Worm (Caenorhabditis elegans): Measurements from ENCODE around the gene C55B6.5.

Gene C55B6.5

ce11 chrX:7242878-7243277 is 37.8 kb upstream of the C55B6.5 start, which contains the start of gene F46H5.7:
Gene F46H5.7, minus strand, starts transcription at chrX:7242983.
- TF ChIP-seq ceh-28 (tag; optimal IDR thresholded peaks at IDR 0.05) (no peak), nhr-28 (tag; optimal IDR thresholded peaks at IDR 0.05) (no peak), ceh-82 (tag; optimal IDR thresholded peaks at IDR 0.05) (no peak), pqm-1 (tag; optimal IDR thresholded peaks at IDR 0.05) (peak; percentile 24), elt-2 (tag; optimal IDR thresholded peaks at IDR 0.05) (peak; percentile 63)

DNA sequence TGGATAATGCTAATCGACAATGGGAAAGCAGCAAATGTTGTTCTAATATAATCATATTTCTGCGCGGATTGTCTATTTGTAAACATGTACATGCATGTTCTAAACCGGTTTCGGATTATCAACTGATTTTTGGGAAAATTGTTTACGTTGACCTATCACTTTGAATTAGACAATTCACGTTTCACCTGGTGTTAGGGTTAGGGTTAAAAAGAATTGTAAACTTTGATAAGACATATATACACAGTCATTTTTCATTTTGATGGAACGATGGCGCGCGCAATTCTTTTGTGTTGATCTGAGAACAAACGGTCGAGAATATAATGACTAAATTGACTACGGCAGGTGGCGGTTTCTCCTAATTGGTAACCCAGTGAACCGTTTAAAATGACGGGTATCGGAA is 37.0 kb upstream of the C55B6.5 start:
- TF ChIP-seq nhr-43 (tag; optimal IDR thresholded peaks at IDR 0.05; ENCODE audit: poor library complexity, severe bottlenecking) (peak; percentile 46), nhr-23 (tag; optimal IDR thresholded peaks at IDR 0.05) (peak; percentile 24), nhr-28 (tag; optimal IDR thresholded peaks at IDR 0.05) (no peak)

DNA sequence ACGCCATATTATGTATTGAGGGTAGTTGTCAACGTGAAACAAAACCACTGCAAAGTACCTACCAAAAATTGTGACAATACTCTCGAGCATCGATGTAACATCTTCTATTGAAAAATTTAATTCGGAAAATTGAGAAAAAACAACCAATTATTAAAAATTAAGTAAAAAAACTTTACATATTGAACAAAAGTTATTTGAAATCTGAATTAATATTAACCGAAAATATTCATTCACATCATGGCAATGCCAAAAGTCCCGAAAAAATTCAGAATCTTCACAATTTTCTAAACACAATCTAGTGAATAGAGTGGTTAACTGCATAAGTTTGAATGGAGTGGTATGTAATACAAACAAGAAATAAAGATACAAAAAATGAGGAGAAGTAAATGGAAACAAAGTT is 33.5 kb upstream of the C55B6.5 start, which contains the start of gene F46H5.3:
Gene F46H5.3 (minus strand): TSS at position 101 of the 400 bp plus-strand sequence.
- peak; percentile 18 for TF ChIP-seq elt-2 (tag; optimal IDR thresholded peaks at IDR 0.05)
- TF ChIP-seq nfya-1 (tag; optimal IDR thresholded peaks at IDR 0.05; ENCODE audit: insufficient read depth) = no peak
- TF ChIP-seq R02D3.7 (tag; optimal IDR thresholded peaks at IDR 0.05) = no peak

DNA sequence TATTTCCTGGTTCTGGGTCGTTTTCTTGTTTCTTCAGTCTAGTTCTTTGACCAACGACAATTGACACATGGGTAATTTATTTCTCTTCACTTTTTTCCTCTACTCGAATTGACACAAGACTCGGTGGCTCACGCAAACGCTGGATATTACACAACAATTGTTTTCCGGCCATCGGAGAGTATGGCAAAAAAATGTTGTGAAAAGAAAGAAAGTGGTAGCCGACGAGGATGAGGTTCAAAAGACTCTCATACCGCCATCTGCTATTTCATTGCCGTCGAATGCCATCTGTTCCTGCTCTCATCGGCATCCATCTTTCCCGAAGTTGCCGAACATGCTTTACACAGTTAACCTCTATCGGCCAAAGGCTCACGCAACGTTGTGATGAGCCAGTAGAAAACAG is 31.6 kb upstream of the C55B6.5 start:
- TF ChIP-seq lin-39 (tag; optimal IDR thresholded peaks at IDR 0.05) (peak; percentile 59), nhr-11 (tag; optimal IDR thresholded peaks at IDR 0.05) (peak; percentile 29), daf-12 (tag; optimal IDR thresholded peaks at IDR 0.05) (no peak), sea-2 (GFP tag; optimal IDR thresholded peaks at IDR 0.05) (no peak), nhr-76 (tag; optimal IDR thresholded peaks at IDR 0.05) (no peak), egl-5 (tag; optimal IDR thresholded peaks at IDR 0.05) (peak; percentile 27), nfya-1 (tag; optimal IDR thresholded peaks at IDR 0.05; ENCODE audit: insufficient read depth) (peak; percentile 27), fkh-10 (GFP tag; optimal IDR thresholded peaks at IDR 0.05) (no peak), ceh-82 (tag; optimal IDR thresholded peaks at IDR 0.05) (no peak)

DNA sequence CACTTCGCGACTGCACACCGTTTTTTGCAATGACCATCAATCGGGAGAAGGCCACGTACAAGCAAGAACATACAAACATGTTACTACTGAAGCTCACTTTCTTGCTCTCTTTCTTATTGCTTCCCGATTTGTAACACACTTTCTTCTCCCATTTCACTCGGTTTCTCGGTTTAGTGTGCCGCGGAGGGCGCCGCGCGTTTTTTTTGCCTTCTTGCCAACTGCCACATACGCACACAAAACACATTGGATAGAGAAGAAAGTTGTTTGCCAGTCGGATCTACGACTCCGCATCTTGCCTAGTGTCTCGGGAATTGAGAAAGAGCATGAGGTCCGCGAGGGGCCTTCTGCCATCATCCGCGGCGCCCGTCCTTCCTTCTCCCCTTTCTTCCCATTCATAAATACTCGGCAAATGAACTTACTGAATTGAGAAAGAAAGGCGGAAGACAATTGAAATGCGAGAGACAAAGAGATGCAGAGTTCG is 29.7 kb upstream of the C55B6.5 start:
- TF ChIP-seq nhr-28 (tag; optimal IDR thresholded peaks at IDR 0.05) (no peak), nfya-1 (tag; optimal IDR thresholded peaks at IDR 0.05; ENCODE audit: insufficient read depth) (peak; percentile 78), nhr-23 (tag; optimal IDR thresholded peaks at IDR 0.05) (no peak), mml-1 (tag; optimal IDR thresholded peaks at IDR 0.05) (no peak), pha-4 (tag; optimal IDR thresholded peaks at IDR 0.05) (peak; percentile 38), elt-3 (tag; optimal IDR thresholded peaks at IDR 0.05) (no peak), elt-2 (tag; optimal IDR thresholded peaks at IDR 0.05) (peak; percentile 38), fkh-2 (tag; optimal IDR thresholded peaks at IDR 0.05) (peak; percentile 44), jun-1 (tag; optimal IDR thresholded peaks at IDR 0.05) (no peak), snpc-4 (tag; optimal IDR thresholded peaks at IDR 0.05) (no peak), R02D3.7 (tag; optimal IDR thresholded peaks at IDR 0.05) (no peak), ztf-4 (tag; optimal IDR thresholded peaks at IDR 0.05) (no peak), ceh-28 (tag; optimal IDR thresholded peaks at IDR 0.05) (no peak), egl-5 (tag; optimal IDR thresholded peaks at IDR 0.05) (peak; percentile 41), fos-1 (tag; optimal IDR thresholded peaks at IDR 0.05) (no peak), nhr-12 (tag; optimal IDR thresholded peaks at IDR 0.05) (no peak), unc-39 (tag; optimal IDR thresholded peaks at IDR 0.05) (peak; percentile 57), ceh-82 (tag; optimal IDR thresholded peaks at IDR 0.05) (no peak), ama-1 (optimal IDR thresholded peaks at IDR 0.05) (peak; percentile 41), aly-2 (tag; optimal IDR thresholded peaks at IDR 0.05) (no peak), nhr-11 (tag; optimal IDR thresholded peaks at IDR 0.05) (no peak), lin-39 (tag; optimal IDR thresholded peaks at IDR 0.05) (peak; percentile 58), nhr-43 (tag; optimal IDR thresholded peaks at IDR 0.05; ENCODE audit: poor library complexity, severe bottlenecking) (no peak), sea-2 (GFP tag; optimal IDR thresholded peaks at IDR 0.05) (no peak), mdl-1 (tag; optimal IDR thresholded peaks at IDR 0.05) (no peak), fkh-10 (GFP tag; optimal IDR thresholded peaks at IDR 0.05) (peak; percentile 92), skn-1 (tag; optimal IDR thresholded peaks at IDR 0.05) (no peak), nhr-25 (tag; optimal IDR thresholded peaks at IDR 0.05) (no peak), tbx-2 (tag; optimal IDR thresholded peaks at IDR 0.05) (peak; percentile 33), nhr-77 (tag; optimal IDR thresholded peaks at IDR 0.05) (no peak), hmg-11 (tag; optimal IDR thresholded peaks at IDR 0.05) (peak; percentile 55), nhr-76 (tag; optimal IDR thresholded peaks at IDR 0.05) (no peak), zag-1 (tag; optimal IDR thresholded peaks at IDR 0.05) (peak; percentile 17), daf-12 (tag; optimal IDR thresholded peaks at IDR 0.05) (no peak), lsy-12 (tag; optimal IDR thresholded peaks at IDR 0.05) (peak; percentile 53)

Measured in whole organism, L3 larva.